Worm (Caenorhabditis elegans): ENCODE measurements around the gene cnt-2.

cnt-2 gene

ce11 chrIII:10661292-10661691 lies 6.5 kb downstream of the cnt-2 start:
- 0 out of 2 replicates have a peak, but pooled peaks have one; percentile 16 for TF ChIP-seq ztf-29 (GFP tag; IDR thresholded peaks at IDR 0.05)
- TF ChIP-seq ref-1 (GFP tag; conservative IDR thresholded peaks at IDR 0.05) = no peak

DNA sequence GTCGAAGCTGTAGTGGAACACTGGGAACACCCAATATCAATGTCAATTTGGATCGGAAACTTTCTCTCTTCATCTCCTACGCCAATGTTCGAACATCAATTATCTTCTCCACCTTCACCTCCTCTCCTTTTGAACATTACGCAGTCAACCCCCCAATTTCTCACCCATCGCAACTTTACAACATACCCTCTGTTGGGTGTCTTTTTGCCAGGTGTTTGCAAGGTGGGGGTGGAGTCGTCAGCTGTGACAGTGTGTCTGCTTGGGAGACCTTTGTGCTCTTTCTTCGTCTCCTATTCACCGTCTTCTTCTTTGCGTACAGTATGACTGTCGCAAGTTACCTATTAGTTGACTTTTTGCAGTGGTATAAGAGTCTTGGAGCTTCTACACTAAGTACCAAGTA lies 11.8 kb downstream of the cnt-2 start:
- TF ChIP-seq ztf-23 (GFP tag; IDR thresholded peaks at IDR 0.05) (no peak), T22C8.4 (GFP tag; IDR thresholded peaks at IDR 0.05) (no peak), cog-1 (tag; optimal IDR thresholded peaks at IDR 0.05) (no peak), tab-1 (GFP tag; IDR thresholded peaks at IDR 0.05) (no peak), ztf-29 (GFP tag; IDR thresholded peaks at IDR 0.05) (no peak), ref-1 (GFP tag; conservative IDR thresholded peaks at IDR 0.05) (no peak)

- TF ChIP-seq T22C8.4 (GFP tag; IDR thresholded peaks at IDR 0.05) (no peak), klf-2 (GFP tag; conservative IDR thresholded peaks at IDR 0.05) (no peak), med-1 (GFP tag; optimal IDR thresholded peaks at IDR 0.05; ENCODE audit: insufficient read depth) (no peak), tab-1 (GFP tag; IDR thresholded peaks at IDR 0.05) (no peak), cog-1 (tag; optimal IDR thresholded peaks at IDR 0.05) (no peak), ref-1 (GFP tag; conservative IDR thresholded peaks at IDR 0.05) (no peak), ztf-29 (GFP tag; IDR thresholded peaks at IDR 0.05) (no peak)
Measured at ce11 chrIII:10671894-10672293, 17.1 kb downstream of the cnt-2 start.

DNA sequence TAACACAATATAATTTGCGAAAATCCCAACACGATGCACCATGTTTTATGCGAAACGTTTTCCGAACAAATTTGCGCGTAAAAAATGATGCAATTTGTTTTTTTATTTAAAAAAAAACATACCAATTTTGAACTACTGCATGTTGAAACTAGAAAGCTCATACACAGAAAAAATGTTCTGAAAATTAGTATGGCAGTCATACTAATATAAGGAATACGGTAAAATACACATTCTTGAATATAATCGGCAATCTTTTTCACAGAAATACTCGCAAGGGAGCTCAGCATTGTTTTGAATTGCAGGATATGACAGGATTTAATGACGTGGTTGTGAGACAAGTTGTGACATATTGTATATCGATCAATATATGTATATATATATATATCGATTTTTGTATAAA lies 24.2 kb downstream of the cnt-2 start, which contains the start of gene Y39A1A.16:
Gene Y39A1A.16, plus strand, starts transcription at position 301 of the 400 bp plus-strand sequence.
- TF ChIP-seq flt-1 (GFP tag; IDR thresholded peaks at IDR 0.05) = no peak
- TF ChIP-seq tab-1 (GFP tag; IDR thresholded peaks at IDR 0.05) = no peak
- TF ChIP-seq cog-1 (tag; optimal IDR thresholded peaks at IDR 0.05) = no peak
- no peak for TF ChIP-seq klf-2 (GFP tag; conservative IDR thresholded peaks at IDR 0.05)
- TF ChIP-seq med-1 (GFP tag; optimal IDR thresholded peaks at IDR 0.05; ENCODE audit: insufficient read depth) = no peak
- TF ChIP-seq ref-1 (GFP tag; conservative IDR thresholded peaks at IDR 0.05) = no peak
- no peak for TF ChIP-seq ztf-23 (GFP tag; IDR thresholded peaks at IDR 0.05)
- TF ChIP-seq ztf-29 (GFP tag; IDR thresholded peaks at IDR 0.05) = no peak
- TF ChIP-seq T22C8.4 (GFP tag; IDR thresholded peaks at IDR 0.05) = no peak

DNA sequence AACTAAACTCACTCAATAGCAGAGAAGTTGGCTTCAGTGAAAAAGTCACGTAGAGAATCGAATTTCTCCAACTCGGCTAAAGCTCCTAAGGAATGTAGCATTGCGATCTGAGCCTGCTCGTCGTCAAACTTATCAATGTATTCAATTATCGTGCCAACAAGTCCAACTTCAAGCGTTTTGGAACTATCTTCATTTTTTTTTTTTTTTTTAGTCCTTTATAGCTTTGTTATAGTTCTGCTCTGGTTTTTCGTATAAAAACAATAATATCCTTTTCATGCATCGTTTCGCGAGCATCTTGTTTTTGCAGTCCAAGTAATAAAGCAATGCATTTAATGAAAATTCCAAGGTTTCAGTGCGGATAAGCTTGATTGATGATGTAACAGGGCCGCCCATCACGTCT lies 34.2 kb downstream of the cnt-2 start, which contains the start of gene Y39A1A.31:
Gene Y39A1A.31, minus strand, starts transcription at position 101 of the 400 bp plus-strand sequence.
- TF ChIP-seq tab-1 (GFP tag; IDR thresholded peaks at IDR 0.05) (no peak), ztf-29 (GFP tag; IDR thresholded peaks at IDR 0.05) (no peak), T22C8.4 (GFP tag; IDR thresholded peaks at IDR 0.05) (no peak), cog-1 (tag; optimal IDR thresholded peaks at IDR 0.05) (no peak), flt-1 (GFP tag; IDR thresholded peaks at IDR 0.05) (no peak), ztf-23 (GFP tag; IDR thresholded peaks at IDR 0.05) (no peak), med-1 (GFP tag; optimal IDR thresholded peaks at IDR 0.05; ENCODE audit: insufficient read depth) (no peak), klf-2 (GFP tag; conservative IDR thresholded peaks at IDR 0.05) (no peak), ref-1 (GFP tag; conservative IDR thresholded peaks at IDR 0.05) (no peak)

DNA sequence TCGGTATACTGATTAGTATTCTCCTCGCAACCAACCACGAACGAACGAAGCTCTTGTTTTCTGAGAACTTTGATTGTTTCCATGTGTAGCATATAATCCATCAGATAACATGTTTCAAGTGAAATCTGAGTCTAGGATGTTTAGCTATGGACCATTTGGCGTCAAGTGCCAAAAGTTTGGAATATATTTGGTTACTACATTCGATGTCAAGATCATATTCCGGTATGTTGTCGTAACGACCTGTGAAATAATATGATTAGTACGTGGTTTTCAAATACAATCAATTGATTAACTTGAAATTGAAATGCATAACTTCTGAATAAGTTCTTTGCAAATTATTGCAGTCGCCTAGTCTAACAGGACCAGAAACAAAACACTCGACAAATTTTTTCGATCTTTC lies 36.2 kb downstream of the cnt-2 start, which contains the start of gene Y39A1A.17:
Gene Y39A1A.17, minus strand, starts transcription at position 101 of the 400 bp plus-strand sequence.
- no peak for TF ChIP-seq ztf-23 (GFP tag; IDR thresholded peaks at IDR 0.05)
- TF ChIP-seq flt-1 (GFP tag; IDR thresholded peaks at IDR 0.05) = no peak
- TF ChIP-seq T22C8.4 (GFP tag; IDR thresholded peaks at IDR 0.05) = no peak
- no peak for TF ChIP-seq tab-1 (GFP tag; IDR thresholded peaks at IDR 0.05)
- no peak for TF ChIP-seq ref-1 (GFP tag; conservative IDR thresholded peaks at IDR 0.05)
- no peak for TF ChIP-seq med-1 (GFP tag; optimal IDR thresholded peaks at IDR 0.05; ENCODE audit: insufficient read depth)

- TF ChIP-seq ztf-29 (GFP tag; IDR thresholded peaks at IDR 0.05) = no peak
- TF ChIP-seq med-1 (GFP tag; optimal IDR thresholded peaks at IDR 0.05; ENCODE audit: insufficient read depth) = no peak
- TF ChIP-seq ztf-23 (GFP tag; IDR thresholded peaks at IDR 0.05) = no peak
- TF ChIP-seq ref-1 (GFP tag; conservative IDR thresholded peaks at IDR 0.05) = no peak
Measured at ce11 chrIII:10694294-10694693, 39.5 kb downstream of the cnt-2 start, which contains the start of the genes Y39A1A.18 and fmo-3. TSS of gene Y39A1A.18 (minus strand) at chrIII:10694485. TSS of gene fmo-3 (plus strand) at chrIII:10694681.

DNA sequence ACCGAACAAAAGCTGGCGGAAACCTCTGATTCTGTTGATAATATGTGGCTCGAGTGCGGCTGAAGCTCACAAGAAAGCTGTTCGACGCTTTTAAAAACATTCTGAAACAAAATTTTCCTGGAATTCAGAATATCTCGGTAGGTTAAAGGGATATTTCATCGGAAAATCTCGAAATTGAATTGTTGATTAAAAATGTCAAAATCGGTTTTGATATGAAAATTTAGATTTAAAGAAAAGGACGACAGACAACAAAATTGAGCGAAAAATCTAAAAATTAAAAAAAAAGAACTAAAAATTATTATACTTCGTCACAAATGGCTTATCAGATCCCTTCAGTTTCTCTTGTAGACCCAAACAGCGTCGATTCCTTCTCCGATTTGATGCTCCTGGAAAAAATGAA lies 45.6 kb downstream of the cnt-2 start, which contains the start of gene Y39A1A.20:
Gene Y39A1A.20, minus strand, starts transcription at position 101 of the 400 bp plus-strand sequence.
- TF ChIP-seq ztf-29 (GFP tag; IDR thresholded peaks at IDR 0.05) = no peak
- TF ChIP-seq flt-1 (GFP tag; IDR thresholded peaks at IDR 0.05) = no peak
- TF ChIP-seq cog-1 (tag; optimal IDR thresholded peaks at IDR 0.05) = no peak
- TF ChIP-seq T22C8.4 (GFP tag; IDR thresholded peaks at IDR 0.05) = no peak
- no peak for TF ChIP-seq ref-1 (GFP tag; conservative IDR thresholded peaks at IDR 0.05)
- TF ChIP-seq ztf-23 (GFP tag; IDR thresholded peaks at IDR 0.05) = no peak
- TF ChIP-seq tab-1 (GFP tag; IDR thresholded peaks at IDR 0.05) = no peak
- TF ChIP-seq klf-2 (GFP tag; conservative IDR thresholded peaks at IDR 0.05) = no peak
- no peak for TF ChIP-seq med-1 (GFP tag; optimal IDR thresholded peaks at IDR 0.05; ENCODE audit: insufficient read depth)

ce11 chrIII:10702805-10703204 lies 48.0 kb downstream of the cnt-2 start:
- TF ChIP-seq T22C8.4 (GFP tag; IDR thresholded peaks at IDR 0.05) = no peak
- no peak for TF ChIP-seq klf-2 (GFP tag; conservative IDR thresholded peaks at IDR 0.05)
- no peak for TF ChIP-seq ztf-23 (GFP tag; IDR thresholded peaks at IDR 0.05)
- no peak for TF ChIP-seq ztf-29 (GFP tag; IDR thresholded peaks at IDR 0.05)
- no peak for TF ChIP-seq ref-1 (GFP tag; conservative IDR thresholded peaks at IDR 0.05)

DNA sequence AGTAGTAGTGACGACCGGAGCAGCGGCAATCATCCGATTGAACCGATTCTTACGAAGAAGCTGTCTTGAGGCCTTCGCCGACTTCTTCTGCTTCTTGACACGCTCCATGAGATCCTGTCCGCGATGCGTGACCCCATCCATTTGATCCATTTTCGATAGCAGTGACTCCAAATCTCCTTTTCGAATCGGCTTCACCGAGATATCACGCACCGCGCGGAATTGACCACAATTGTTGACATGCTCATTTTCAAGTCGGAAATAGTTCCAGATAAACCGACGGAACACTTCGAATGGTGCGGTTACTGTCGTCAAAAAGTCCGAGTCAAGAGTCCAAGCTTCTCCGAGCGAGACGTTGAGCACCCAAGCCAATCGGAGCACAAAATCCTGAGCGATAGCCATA lies 49.0 kb downstream of the cnt-2 start:
- TF ChIP-seq ref-1 (GFP tag; conservative IDR thresholded peaks at IDR 0.05) (no peak), T22C8.4 (GFP tag; IDR thresholded peaks at IDR 0.05) (no peak), med-1 (GFP tag; optimal IDR thresholded peaks at IDR 0.05; ENCODE audit: insufficient read depth) (no peak), tab-1 (GFP tag; IDR thresholded peaks at IDR 0.05) (no peak), cog-1 (tag; optimal IDR thresholded peaks at IDR 0.05) (no peak), flt-1 (GFP tag; IDR thresholded peaks at IDR 0.05) (no peak), ztf-23 (GFP tag; IDR thresholded peaks at IDR 0.05) (no peak), klf-2 (GFP tag; conservative IDR thresholded peaks at IDR 0.05) (no peak), ztf-29 (GFP tag; IDR thresholded peaks at IDR 0.05) (no peak)

Measured in whole organism, midembryonic.